Fruit fly (Drosophila melanogaster): ENCODE measurements around the gene CG42465.

- TF ChIP-seq usp (GFP tag; optimal IDR thresholded peaks at IDR 0.05) (no peak), Dll (optimal IDR thresholded peaks at IDR 0.05) (no peak), CG8478 (optimal IDR thresholded peaks at IDR 0.05) (no peak)
Observed at dm6 chr2L:3740443-3740842, 40.4 kb downstream of the CG42465 start.

Data from whole organism.